Worm (Caenorhabditis elegans): Measurements from ENCODE around the gene T28A11.18.

- TF ChIP-seq aly-2 (tag; optimal IDR thresholded peaks at IDR 0.05) (no peak), nhr-11 (tag; optimal IDR thresholded peaks at IDR 0.05) (no peak), ceh-90 (tag; optimal IDR thresholded peaks at IDR 0.05) (no peak), zag-1 (tag; optimal IDR thresholded peaks at IDR 0.05) (no peak), hlh-17 (GFP tag; optimal IDR thresholded peaks at IDR 0.05; ENCODE audit: borderline replicate concordance) (no peak), nhr-237 (tag; optimal IDR thresholded peaks at IDR 0.05) (no peak), alr-1 (tag; optimal IDR thresholded peaks at IDR 0.05; ENCODE audit: borderline replicate concordance) (no peak), unc-62 (GFP tag; optimal IDR thresholded peaks at IDR 0.05) (no peak), ces-1 (GFP tag; optimal IDR thresholded peaks at IDR 0.05) (no peak), ama-1 (optimal IDR thresholded peaks at IDR 0.05) (no peak), unc-130 (tag; optimal IDR thresholded peaks at IDR 0.05) (no peak), ztf-11 (tag; optimal IDR thresholded peaks at IDR 0.05) (no peak), tlp-1 (tag; optimal IDR thresholded peaks at IDR 0.05) (no peak)
These were observed 33.0 kb downstream of the T28A11.18 start, which contains the start of gene K08D9.6 for ce11 chrV:3234887-3235286.
